Worm (Caenorhabditis elegans) whole organism, mixed stage, embryonic: ENCODE measurements around the gene Y57G7A.2.

Experiments used
- cnd-1 ChIP-seq: fragments of 200-800 bp; sonication (Bioruptor generic); optimal IDR thresholded peaks from 2 replicates; lab custom pipeline; 2018; ENCODE audit warnings: mild to moderate bottlenecking, missing genetic modification characterization, missing compliant biosample characterization
- nhr-12 ChIP-seq: fragments of 150-350 bp; optimal IDR thresholded peaks from 2 replicates; lab custom pipeline; 2014; ENCODE audit warnings: missing biosample characterization, missing genetic modification characterization
- nhr-237 ChIP-seq: fragments of 150-350 bp; optimal IDR thresholded peaks from 2 replicates; lab custom pipeline; 2014; ENCODE audit warnings: missing biosample characterization, missing genetic modification characterization
- nhr-28 ChIP-seq: fragments of 150-350 bp; optimal IDR thresholded peaks from 2 replicates; lab custom pipeline; 2014; ENCODE audit warnings: missing biosample characterization, missing genetic modification characterization
- snpc-4 ChIP-seq: fragments of 150-350 bp; optimal IDR thresholded peaks from 2 replicates; lab custom pipeline; 2014; ENCODE audit warnings: missing biosample characterization, missing genetic modification characterization
- ztf-11 ChIP-seq: fragments of 150-350 bp; optimal IDR thresholded peaks from 2 replicates; lab custom pipeline; 2014; ENCODE audit warnings: missing biosample characterization, missing genetic modification characterization

- TF ChIP-seq nhr-237 (tag; lab: Kevin White, UChicago) (no peak), cnd-1 (tag; lab: Kevin White, UChicago) (no peak), ztf-11 (tag; lab: Kevin White, UChicago) (no peak), nhr-12 (tag; lab: Kevin White, UChicago) (no peak), nhr-28 (tag; lab: Kevin White, UChicago) (no peak), snpc-4 (no peak)
Observed at ce11 chrII:1297697-1298093, 1.8 kb downstream of the Y57G7A.2 start.
